Fruit fly (Drosophila melanogaster): Measurements from ENCODE around the gene CG4259.

CG4259 gene

DNA sequence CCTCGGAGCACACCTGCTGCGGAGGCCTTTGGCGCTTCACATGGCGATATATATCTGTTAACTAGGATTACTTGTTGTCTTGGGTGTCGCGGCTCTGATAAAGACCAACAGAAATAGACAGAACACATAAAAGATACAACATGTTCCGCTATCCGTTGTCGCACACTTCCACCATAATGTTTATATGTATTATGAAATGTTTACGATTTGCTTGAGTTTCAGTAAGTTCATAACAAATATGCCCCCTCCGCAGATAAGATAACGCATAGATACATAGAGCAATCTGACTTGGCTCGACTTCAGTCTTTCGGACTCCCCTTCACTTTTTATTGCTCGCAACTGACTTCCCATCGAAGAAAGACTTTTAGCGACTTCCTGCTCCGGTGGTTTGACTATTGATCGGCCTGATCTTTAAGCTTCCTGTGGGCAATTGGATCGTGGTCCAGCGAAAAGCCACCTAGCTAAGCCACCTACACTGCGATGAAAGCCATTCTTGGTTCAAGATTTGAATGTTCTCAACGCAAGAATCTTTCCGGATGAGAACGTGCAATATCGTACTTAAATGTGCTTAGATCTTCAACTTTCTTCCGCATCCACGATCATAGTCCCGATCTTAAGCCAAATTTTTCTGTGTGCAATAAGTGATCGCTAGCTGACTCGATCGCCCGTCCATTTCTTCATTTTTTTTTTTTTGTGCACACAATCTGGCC is 39.3 kb upstream of the CG4259 start:
- TF ChIP-seq insv (optimal IDR thresholded peaks at IDR 0.05) (no peak), h (optimal IDR thresholded peaks at IDR 0.05) (no peak)

DNA sequence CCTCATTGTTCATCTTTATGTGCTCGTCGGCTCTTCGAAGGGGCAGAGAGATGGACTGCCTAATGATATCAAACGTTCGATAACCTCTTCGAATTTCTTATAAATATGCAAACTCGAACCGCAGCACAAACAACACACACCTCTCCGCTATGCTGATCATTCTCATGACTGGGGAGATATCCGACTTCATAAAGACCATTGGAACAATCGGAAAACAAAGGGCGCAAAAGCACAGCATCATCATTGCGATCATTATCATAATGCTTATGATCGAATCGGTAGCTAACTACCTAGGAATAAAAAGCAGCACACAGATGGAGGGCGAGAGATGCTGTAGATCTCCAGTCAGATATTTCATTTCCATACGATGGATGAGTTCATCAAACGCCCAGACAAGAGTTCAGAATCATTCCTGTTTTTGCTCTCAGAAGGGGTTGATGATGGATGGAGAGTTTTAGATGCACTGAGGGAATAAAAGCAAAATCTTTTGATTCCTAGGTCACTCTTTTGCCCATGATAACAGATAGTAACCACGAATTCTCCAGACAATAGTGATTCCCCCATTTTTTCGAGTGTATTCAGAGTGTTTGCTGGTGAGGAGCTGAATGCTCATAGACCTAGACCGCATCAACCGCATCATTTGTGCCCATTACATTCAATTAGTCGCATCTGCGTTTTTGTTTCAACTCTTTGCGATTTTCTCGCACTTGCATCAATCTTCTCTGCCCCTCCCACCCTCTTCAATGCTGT is 38.1 kb upstream of the CG4259 start:
- TF ChIP-seq ttk (optimal IDR thresholded peaks at IDR 0.05) (no peak), psq (optimal IDR thresholded peaks at IDR 0.05) (no peak), Myc (optimal IDR thresholded peaks at IDR 0.05) (no peak), Sin3A (optimal IDR thresholded peaks at IDR 0.05) (no peak), insv (optimal IDR thresholded peaks at IDR 0.05) (no peak), h (optimal IDR thresholded peaks at IDR 0.05) (no peak)

DNA sequence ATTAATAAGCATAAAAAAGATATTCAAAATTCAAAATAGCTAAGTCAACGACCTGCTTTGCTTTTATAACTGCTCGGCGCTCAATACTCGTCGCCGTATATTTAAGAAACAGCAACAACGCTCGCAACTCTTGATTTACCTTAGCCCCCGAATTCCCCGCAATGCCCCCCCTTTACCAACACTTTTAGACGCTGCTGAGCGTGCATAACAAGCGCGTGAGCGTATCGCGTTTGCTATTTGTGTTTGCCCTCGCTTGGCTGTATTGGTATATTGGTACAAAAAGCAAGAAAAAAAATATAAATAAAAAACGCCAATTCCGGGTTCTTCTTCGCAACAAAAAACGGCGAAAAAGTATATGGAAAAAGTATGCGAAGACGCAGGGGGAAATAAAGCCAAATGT is 36.8 kb upstream of the CG4259 start:
- TF ChIP-seq Myc (optimal IDR thresholded peaks at IDR 0.05) (no peak), psq (optimal IDR thresholded peaks at IDR 0.05) (no peak), Sin3A (optimal IDR thresholded peaks at IDR 0.05) (no peak), insv (optimal IDR thresholded peaks at IDR 0.05) (no peak), ttk (optimal IDR thresholded peaks at IDR 0.05) (no peak), h (optimal IDR thresholded peaks at IDR 0.05) (no peak)

DNA sequence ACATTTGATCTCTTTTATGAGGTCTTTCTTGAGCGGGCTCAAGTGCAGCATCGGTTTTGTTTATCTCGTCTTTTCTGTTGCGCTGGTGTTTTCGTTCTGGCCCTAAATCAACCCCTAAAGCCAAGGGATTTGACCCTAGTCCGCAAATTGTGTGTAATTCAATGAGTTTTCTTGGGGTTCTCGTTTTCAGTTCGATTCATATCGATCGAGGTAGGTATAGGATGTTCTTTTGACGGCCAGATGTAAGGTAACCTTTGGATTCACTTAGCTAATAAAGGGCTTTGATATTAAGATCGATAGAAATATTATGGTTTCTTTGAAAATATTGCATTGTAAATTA is 36.2 kb upstream of the CG4259 start:
- no peak for TF ChIP-seq insv (optimal IDR thresholded peaks at IDR 0.05)
- no peak for TF ChIP-seq Myc (optimal IDR thresholded peaks at IDR 0.05)
- TF ChIP-seq psq (optimal IDR thresholded peaks at IDR 0.05) = no peak
- TF ChIP-seq ttk (optimal IDR thresholded peaks at IDR 0.05) = no peak
- TF ChIP-seq Sin3A (optimal IDR thresholded peaks at IDR 0.05) = no peak
- no peak for TF ChIP-seq h (optimal IDR thresholded peaks at IDR 0.05)

DNA sequence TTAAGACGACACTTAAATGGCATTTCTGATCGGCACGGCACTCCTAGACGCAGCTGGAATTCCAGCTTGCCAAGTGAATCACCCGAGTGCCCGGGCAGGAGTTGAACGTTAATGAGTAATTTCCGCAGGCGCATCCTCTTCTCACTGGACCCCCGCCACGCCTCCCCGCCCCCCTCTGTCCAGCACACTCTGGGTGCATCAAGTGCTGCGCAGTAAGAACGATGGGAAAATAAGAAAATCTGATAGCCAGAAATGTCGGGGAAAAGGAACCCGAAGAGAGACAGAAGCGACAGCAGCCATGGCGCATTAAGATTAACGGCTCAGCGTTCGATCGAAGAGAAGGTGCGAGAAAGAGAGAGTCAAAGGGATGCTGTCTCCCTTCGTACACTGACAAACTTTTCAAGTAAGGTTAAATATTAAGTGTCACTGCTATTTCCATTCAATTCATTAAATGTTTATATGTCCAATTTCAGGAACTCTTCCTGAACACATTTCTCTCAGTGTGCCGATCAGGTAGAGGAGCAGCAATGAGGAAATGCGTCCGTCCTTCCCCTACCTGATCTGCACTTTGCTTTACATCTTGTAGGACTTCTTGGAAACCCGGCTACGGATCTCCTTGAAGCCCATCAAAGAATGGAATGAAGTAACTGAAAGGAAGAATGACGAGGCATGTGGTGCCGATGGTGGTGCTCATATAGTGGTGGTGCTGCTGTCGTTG is 35.6 kb upstream of the CG4259 start:
- TF ChIP-seq insv (optimal IDR thresholded peaks at IDR 0.05) (no peak), ttk (optimal IDR thresholded peaks at IDR 0.05) (no peak), Sin3A (optimal IDR thresholded peaks at IDR 0.05) (no peak), Myc (optimal IDR thresholded peaks at IDR 0.05) (no peak), h (optimal IDR thresholded peaks at IDR 0.05) (no peak), psq (optimal IDR thresholded peaks at IDR 0.05) (no peak)

DNA sequence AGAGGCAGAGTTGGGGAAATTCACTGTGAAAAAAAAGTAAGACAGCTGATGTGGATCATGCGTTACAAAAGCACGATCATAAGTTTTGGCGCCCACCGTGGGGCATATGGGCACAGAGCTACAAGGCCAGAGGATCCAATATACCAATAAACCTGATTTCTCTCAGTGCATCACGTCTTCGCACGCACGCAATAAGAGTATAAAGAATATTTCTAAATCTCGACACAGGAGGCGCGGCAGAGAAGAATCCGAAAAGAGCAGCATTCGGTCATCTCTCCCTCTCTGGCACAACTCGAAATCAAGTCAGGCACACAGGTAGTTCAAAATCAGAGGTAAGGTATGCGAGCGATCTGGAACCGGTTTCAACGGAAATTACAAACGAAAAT is 34.5 kb upstream of the CG4259 start:
- TF ChIP-seq psq (optimal IDR thresholded peaks at IDR 0.05) (no peak), Sin3A (optimal IDR thresholded peaks at IDR 0.05) (no peak), h (optimal IDR thresholded peaks at IDR 0.05) (no peak), insv (optimal IDR thresholded peaks at IDR 0.05) (no peak), Myc (optimal IDR thresholded peaks at IDR 0.05) (no peak), ttk (optimal IDR thresholded peaks at IDR 0.05) (no peak)

DNA sequence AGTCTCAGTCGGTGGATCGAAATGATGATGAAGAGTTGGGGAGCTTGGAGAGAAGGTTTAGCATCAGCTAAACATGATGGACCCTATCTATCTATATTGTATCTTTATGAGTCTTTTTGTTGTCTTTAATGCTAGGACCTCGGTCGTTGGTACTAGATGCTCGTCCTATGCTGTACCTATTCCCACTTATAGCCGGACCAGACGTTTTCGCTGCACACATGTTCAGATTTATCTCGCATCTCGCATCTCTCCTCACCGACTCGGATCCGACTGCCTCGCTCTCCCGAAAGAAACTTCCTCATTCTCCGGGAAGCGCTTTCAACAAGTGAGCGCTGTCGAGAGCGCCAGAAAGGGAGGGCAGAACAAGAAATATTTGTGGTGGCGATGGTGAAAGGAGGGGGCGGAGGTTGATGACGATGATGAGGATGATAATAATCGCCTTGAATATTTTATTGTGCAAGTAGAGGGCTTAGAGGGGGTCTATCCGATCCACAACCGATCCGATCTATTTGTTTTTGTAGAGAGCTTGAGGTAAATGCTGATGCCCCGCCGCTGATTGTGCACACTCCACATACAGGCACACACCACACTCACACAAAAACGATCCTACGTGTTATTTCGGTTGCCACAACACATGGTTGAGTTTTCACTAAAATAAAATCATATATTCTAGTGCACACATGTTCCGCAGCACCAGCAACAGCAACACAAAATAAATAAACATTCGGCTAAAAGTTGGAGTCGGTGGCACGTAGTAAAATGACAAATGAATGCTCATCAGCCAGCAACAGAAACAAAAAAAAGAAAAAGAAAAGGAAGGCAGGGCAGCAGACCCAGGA is 33.9 kb upstream of the CG4259 start:
- TF ChIP-seq h (optimal IDR thresholded peaks at IDR 0.05) (no peak), insv (optimal IDR thresholded peaks at IDR 0.05) (no peak), Sin3A (optimal IDR thresholded peaks at IDR 0.05) (no peak)

DNA sequence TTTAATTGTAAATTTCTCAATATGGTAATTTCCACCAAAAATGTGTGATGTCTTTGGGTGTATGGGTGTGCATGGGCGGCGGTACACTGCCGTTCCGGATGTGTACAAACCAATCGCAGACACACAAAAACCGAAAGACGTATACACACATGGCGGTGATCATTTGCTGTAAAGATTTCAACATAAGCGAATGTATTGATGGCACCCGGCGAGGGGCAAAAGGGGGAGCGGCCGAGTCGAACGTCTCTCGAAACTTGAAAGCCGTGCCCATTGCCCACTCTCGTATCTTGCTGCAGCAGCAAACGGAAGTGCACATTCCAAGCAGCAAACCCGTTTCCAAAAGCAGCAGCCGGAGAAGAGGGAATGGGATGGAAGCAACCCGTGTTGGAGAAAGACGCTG is 33.2 kb upstream of the CG4259 start:
- no peak for TF ChIP-seq ttk (optimal IDR thresholded peaks at IDR 0.05)
- TF ChIP-seq Sin3A (optimal IDR thresholded peaks at IDR 0.05) = no peak
- no peak for TF ChIP-seq insv (optimal IDR thresholded peaks at IDR 0.05)
- TF ChIP-seq psq (optimal IDR thresholded peaks at IDR 0.05) = no peak
- no peak for TF ChIP-seq h (optimal IDR thresholded peaks at IDR 0.05)
- no peak for TF ChIP-seq Myc (optimal IDR thresholded peaks at IDR 0.05)

DNA sequence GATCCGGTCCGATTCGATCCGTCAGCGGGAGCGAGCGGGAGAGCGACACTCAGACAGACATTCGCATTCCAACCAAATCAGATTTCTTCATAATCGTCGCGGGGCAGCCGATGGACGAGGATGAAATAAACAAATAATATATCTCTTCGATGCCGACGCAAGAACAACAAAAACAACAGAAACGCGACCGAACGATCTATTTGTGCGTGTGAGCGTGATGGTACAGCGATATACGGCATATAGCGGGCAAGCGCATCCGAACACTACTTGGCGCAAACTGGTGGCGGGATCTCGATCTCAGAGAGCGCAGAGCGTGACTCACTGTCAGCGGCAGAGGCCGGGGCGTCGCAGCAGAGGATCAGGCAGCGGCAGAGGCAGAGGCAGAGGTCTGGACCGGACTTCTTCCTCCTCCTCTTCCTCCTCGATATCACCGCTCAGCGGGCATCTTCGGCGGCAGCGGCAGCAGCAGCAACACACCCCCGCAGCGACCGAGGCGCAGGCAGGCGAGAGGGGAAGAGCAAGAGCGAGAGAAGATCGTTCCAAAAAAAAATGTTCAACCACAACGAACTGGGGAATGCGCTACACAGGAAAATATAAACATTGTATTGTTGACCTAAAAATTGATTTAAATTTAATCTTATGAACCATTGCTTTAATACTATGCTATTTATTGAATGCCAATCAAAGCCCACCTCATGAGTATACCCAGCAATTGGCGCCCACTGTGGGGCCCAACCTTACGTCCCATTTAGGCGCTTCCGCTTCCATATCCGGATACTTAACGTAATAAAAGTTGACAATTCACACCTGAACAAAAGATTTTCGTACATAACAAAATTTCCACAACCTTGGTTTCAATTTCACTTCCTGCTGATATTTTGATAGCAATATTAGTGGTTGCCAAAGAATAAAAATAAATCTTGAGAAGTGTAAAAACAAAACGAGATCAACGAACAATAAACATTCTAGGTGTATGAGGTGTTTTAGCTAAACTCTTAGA is 32.5 kb upstream of the CG4259 start:
- TF ChIP-seq psq (optimal IDR thresholded peaks at IDR 0.05) = no peak
- TF ChIP-seq h (optimal IDR thresholded peaks at IDR 0.05) = no peak
- no peak for TF ChIP-seq Myc (optimal IDR thresholded peaks at IDR 0.05)
- no peak for TF ChIP-seq ttk (optimal IDR thresholded peaks at IDR 0.05)
- TF ChIP-seq Sin3A (optimal IDR thresholded peaks at IDR 0.05) = no peak
- no peak for TF ChIP-seq insv (optimal IDR thresholded peaks at IDR 0.05)

DNA sequence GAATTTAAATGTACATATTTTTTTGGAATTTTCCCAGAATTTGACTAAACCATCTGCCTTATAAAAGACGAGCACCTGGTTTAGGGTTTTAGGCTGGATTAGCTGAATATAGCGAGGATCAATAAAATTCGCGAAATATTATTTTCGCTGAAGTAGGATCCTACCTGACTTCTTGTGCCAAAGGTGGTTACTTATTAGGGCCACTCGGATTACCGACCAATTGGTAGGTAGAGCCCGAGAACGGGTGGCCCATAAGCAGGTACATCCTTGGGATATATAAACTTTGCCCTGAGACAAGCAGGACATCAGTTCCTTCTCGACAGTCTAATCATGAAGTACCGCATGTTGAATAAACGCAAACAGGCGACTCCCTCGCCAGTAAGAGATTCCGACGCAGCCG is 26.4 kb upstream of the CG4259 start, which contains the start of gene CG15382:
Gene CG15382, plus strand, starts transcription at position 301 of the 400 bp plus-strand sequence.
- TF ChIP-seq h (optimal IDR thresholded peaks at IDR 0.05) = no peak
- no peak for TF ChIP-seq ttk (optimal IDR thresholded peaks at IDR 0.05)
- TF ChIP-seq insv (optimal IDR thresholded peaks at IDR 0.05) = no peak
- TF ChIP-seq psq (optimal IDR thresholded peaks at IDR 0.05) = no peak
- TF ChIP-seq Sin3A (optimal IDR thresholded peaks at IDR 0.05) = no peak
- TF ChIP-seq Myc (optimal IDR thresholded peaks at IDR 0.05) = no peak
